Fruit fly (Drosophila melanogaster): ENCODE measurements around the gene Pxt.

DNA sequence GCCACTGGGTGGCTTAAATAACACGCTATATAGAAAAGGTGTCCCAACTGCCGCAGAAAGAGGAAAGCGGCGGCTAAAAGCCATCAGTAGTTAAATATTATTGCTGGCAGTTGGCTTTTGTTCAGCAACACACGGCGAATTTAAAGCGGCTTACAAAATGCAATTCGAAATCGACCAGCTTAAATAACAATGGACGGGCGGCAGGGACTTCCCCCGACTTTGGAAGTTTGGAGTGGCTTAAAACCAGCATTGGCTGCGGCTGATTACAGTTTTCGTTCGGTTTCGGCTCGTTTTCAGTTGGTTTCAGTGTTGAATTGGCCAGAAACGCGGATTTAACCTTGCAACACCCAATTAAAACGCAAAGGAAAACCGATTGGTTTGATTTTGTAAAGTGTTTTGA is 14.1 kb upstream of the Pxt start:
- TF ChIP-seq psq (optimal IDR thresholded peaks at IDR 0.05) (no peak), pan (optimal IDR thresholded peaks at IDR 0.05) (no peak), Dll (optimal IDR thresholded peaks at IDR 0.05) (no peak), EcR (GFP tag; optimal IDR thresholded peaks at IDR 0.05) (no peak)
